Worm (Caenorhabditis elegans): ENCODE data around the gene F19H6.6.

The F19H6.6 gene

ce11 chrX:12375783-12376182 lies 15.2 kb downstream of the F19H6.6 start:
- TF ChIP-seq fkh-10 (GFP tag; optimal IDR thresholded peaks at IDR 0.05) (no peak), ceh-28 (tag; optimal IDR thresholded peaks at IDR 0.05) (no peak), fkh-2 (tag; optimal IDR thresholded peaks at IDR 0.05) (no peak), pha-4 (tag; optimal IDR thresholded peaks at IDR 0.05) (no peak), R02D3.7 (tag; optimal IDR thresholded peaks at IDR 0.05) (no peak), snpc-4 (tag; optimal IDR thresholded peaks at IDR 0.05) (no peak), nhr-11 (tag; optimal IDR thresholded peaks at IDR 0.05) (no peak), elt-3 (tag; optimal IDR thresholded peaks at IDR 0.05) (no peak), ceh-82 (tag; optimal IDR thresholded peaks at IDR 0.05) (no peak), lsy-12 (tag; optimal IDR thresholded peaks at IDR 0.05) (no peak), nhr-43 (tag; optimal IDR thresholded peaks at IDR 0.05; ENCODE audit: poor library complexity, severe bottlenecking) (no peak), ZK546.5 (tag; optimal IDR thresholded peaks at IDR 0.05) (no peak), elt-1 (tag; optimal IDR thresholded peaks at IDR 0.05) (no peak), tbx-2 (tag; optimal IDR thresholded peaks at IDR 0.05) (no peak), unc-62 (GFP tag; optimal IDR thresholded peaks at IDR 0.05) (no peak), unc-39 (tag; optimal IDR thresholded peaks at IDR 0.05) (no peak), nhr-76 (tag; optimal IDR thresholded peaks at IDR 0.05) (no peak), mdl-1 (tag; optimal IDR thresholded peaks at IDR 0.05) (no peak), jun-1 (tag; optimal IDR thresholded peaks at IDR 0.05) (no peak)

ce11 chrX:12378293-12378692 lies 17.7 kb downstream of the F19H6.6 start, which contains the start of gene glb-13:
Gene glb-13 (minus strand): TSS chrX:12378393.
- no peak for TF ChIP-seq pha-4 (tag; optimal IDR thresholded peaks at IDR 0.05)
- TF ChIP-seq nhr-43 (tag; optimal IDR thresholded peaks at IDR 0.05; ENCODE audit: poor library complexity, severe bottlenecking): no peak
- TF ChIP-seq nhr-237 (tag; optimal IDR thresholded peaks at IDR 0.05): no peak
- no peak for TF ChIP-seq ztf-11 (tag; optimal IDR thresholded peaks at IDR 0.05)
- no peak for TF ChIP-seq pqm-1 (tag; optimal IDR thresholded peaks at IDR 0.05)
- no peak for TF ChIP-seq nhr-23 (tag; optimal IDR thresholded peaks at IDR 0.05)
- no peak for TF ChIP-seq tbx-2 (tag; optimal IDR thresholded peaks at IDR 0.05)
- TF ChIP-seq nhr-76 (tag; optimal IDR thresholded peaks at IDR 0.05): no peak
- no peak for TF ChIP-seq snpc-4 (tag; optimal IDR thresholded peaks at IDR 0.05)
- TF ChIP-seq elt-2 (tag; optimal IDR thresholded peaks at IDR 0.05): no peak
- TF ChIP-seq lsy-12 (tag; optimal IDR thresholded peaks at IDR 0.05): no peak
- TF ChIP-seq egl-5 (tag; optimal IDR thresholded peaks at IDR 0.05): no peak
- TF ChIP-seq nhr-77 (tag; optimal IDR thresholded peaks at IDR 0.05): no peak
- TF ChIP-seq daf-12 (tag; optimal IDR thresholded peaks at IDR 0.05): no peak

DNA sequence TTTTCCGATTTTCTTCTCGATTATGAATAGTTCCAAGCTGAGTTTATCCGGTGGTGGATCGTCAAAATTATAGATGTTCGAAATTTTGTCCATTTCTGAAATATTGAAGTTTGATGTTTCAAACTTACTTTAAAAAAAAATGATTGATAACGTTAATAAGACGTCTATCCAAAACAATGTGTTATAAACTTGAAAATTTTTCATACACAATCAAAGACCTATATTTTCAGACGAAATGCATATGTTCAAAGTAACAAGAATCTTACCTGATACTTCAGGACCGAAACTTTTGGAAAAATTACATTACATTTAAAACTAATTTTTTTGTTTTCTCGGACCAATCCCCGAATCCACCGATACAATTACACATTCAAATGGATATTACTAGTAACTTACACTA lies 30.8 kb downstream of the F19H6.6 start, which contains the start of gene nekl-3:
Gene nekl-3, minus strand, starts transcription at position 101 of the 400 bp plus-strand sequence.
- TF ChIP-seq nhr-23 (tag; optimal IDR thresholded peaks at IDR 0.05) (no peak), ceh-82 (tag; optimal IDR thresholded peaks at IDR 0.05) (no peak), egl-5 (tag; optimal IDR thresholded peaks at IDR 0.05) (no peak), unc-39 (tag; optimal IDR thresholded peaks at IDR 0.05) (no peak), elt-3 (tag; optimal IDR thresholded peaks at IDR 0.05) (no peak)

DNA sequence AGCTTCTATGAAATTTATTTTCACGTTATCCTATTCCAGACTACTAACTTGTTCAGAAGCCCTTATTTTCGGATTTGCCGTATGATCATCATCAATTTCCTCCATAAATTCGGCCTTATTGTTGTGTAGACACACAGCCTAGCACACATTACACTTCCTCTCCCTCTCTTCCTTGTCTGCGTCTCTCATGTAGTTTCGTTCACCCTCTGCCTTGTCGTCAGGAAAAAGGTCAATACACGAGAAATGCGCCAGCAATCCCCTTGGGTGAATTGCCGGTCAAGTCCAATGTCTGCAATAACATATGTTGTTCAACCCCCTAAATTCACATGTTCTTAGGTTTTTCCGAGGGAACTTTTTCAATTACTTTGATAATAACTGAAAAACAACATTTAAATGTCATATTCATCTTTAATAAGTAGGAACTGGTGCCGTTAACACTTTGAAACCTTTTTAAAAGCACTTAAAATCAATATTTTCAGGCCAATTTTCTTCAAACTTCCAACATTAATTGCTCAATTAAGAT lies 33.2 kb downstream of the F19H6.6 start, which contains the start of gene F17E5.2:
Gene F17E5.2, plus strand, starts transcription at position 473 of the 523 bp plus-strand sequence.
- TF ChIP-seq elt-3 (tag; optimal IDR thresholded peaks at IDR 0.05) (peak in 2 of 3 experiments; percentile 65 to 76), lsy-12 (tag; optimal IDR thresholded peaks at IDR 0.05) (peak; percentile 86), tbx-2 (tag; optimal IDR thresholded peaks at IDR 0.05) (peak; percentile 91), ZK546.5 (tag; optimal IDR thresholded peaks at IDR 0.05) (no peak), nhr-28 (tag; optimal IDR thresholded peaks at IDR 0.05) (no peak), egl-27 (tag; optimal IDR thresholded peaks at IDR 0.05) (peak; percentile 59), nhr-237 (tag; optimal IDR thresholded peaks at IDR 0.05) (no peak), egl-5 (tag; optimal IDR thresholded peaks at IDR 0.05) (peak; percentile 95), elt-1 (tag; optimal IDR thresholded peaks at IDR 0.05) (peak; percentile 75), R02D3.7 (tag; optimal IDR thresholded peaks at IDR 0.05) (peak; percentile 59), pha-4 (tag; optimal IDR thresholded peaks at IDR 0.05) (peak; percentile 97), ztf-4 (tag; optimal IDR thresholded peaks at IDR 0.05) (peak; percentile 30), fkh-10 (GFP tag; optimal IDR thresholded peaks at IDR 0.05) (peak; percentile 82), nhr-67 (tag; optimal IDR thresholded peaks at IDR 0.05) (no peak), mdl-1 (tag; optimal IDR thresholded peaks at IDR 0.05) (no peak), lin-39 (tag; optimal IDR thresholded peaks at IDR 0.05) (peak; percentile 97), ama-1 (optimal IDR thresholded peaks at IDR 0.05) (peak; percentile 46), nfya-1 (tag; optimal IDR thresholded peaks at IDR 0.05; ENCODE audit: insufficient read depth) (peak; percentile 92), ceh-9 (tag; optimal IDR thresholded peaks at IDR 0.05) (no peak), hmg-11 (tag; optimal IDR thresholded peaks at IDR 0.05) (peak; percentile 96), fkh-2 (tag; optimal IDR thresholded peaks at IDR 0.05) (no peak), eor-1 (tag; optimal IDR thresholded peaks at IDR 0.05) (no peak), mml-1 (tag; optimal IDR thresholded peaks at IDR 0.05) (no peak), nhr-25 (tag; optimal IDR thresholded peaks at IDR 0.05) (peak; percentile 99), nhr-11 (tag; optimal IDR thresholded peaks at IDR 0.05) (peak; percentile 77), nhr-76 (tag; optimal IDR thresholded peaks at IDR 0.05) (peak; percentile 14), nhr-43 (tag; optimal IDR thresholded peaks at IDR 0.05; ENCODE audit: poor library complexity, severe bottlenecking) (peak; percentile 87), unc-39 (tag; optimal IDR thresholded peaks at IDR 0.05) (no peak), daf-12 (tag; optimal IDR thresholded peaks at IDR 0.05) (no peak), jun-1 (tag; optimal IDR thresholded peaks at IDR 0.05) (peak; percentile 85), ceh-28 (tag; optimal IDR thresholded peaks at IDR 0.05) (peak; percentile 86), ceh-82 (tag; optimal IDR thresholded peaks at IDR 0.05) (peak; percentile 75), pqm-1 (tag; optimal IDR thresholded peaks at IDR 0.05) (peak; percentile 65), skn-1 (tag; optimal IDR thresholded peaks at IDR 0.05) (peak; percentile 79), zag-1 (tag; optimal IDR thresholded peaks at IDR 0.05) (no peak), aly-2 (tag; optimal IDR thresholded peaks at IDR 0.05) (no peak), nhr-23 (tag; optimal IDR thresholded peaks at IDR 0.05) (peak; percentile 97)

Data from whole organism, L3 larva.